Fruit fly (Drosophila melanogaster) whole organism, embryonic: Measurements from ENCODE around the gene Sik2.
A peak's percentile ranks its signal among the peaks of the same experiment; 100 is the strongest.

ENCODE experiments used
- Atf6 ChIP-seq: fragments of 200-800 bp; sonication (Bioruptor generic); IDR thresholded peaks from 2 replicates; pipeline ENCODE4 v1.3.6; 2022; ENCODE audit warnings: missing biosample characterization, missing genetic modification characterization
- BEAF-32 ChIP-seq: fragments of 200-800 bp; sonication (Bioruptor generic); optimal IDR thresholded peaks from 3 replicates; lab custom pipeline; 2017; ENCODE audit warnings: missing biosample characterization, missing genetic modification characterization, mild to moderate bottlenecking, moderate library complexity, missing genetic modification reagents
- CG11398 ChIP-seq: fragments of 200-800 bp; sonication (Bioruptor generic); optimal IDR thresholded peaks from 2 replicates; lab custom pipeline; 2016; ENCODE audit warnings: missing biosample characterization, missing genetic modification characterization
- CG11504 ChIP-seq: fragments of 200-800 bp; sonication (Bioruptor generic); optimal IDR thresholded peaks from 3 replicates; lab custom pipeline; 2019; ENCODE audit warnings: missing biosample characterization, mild to moderate bottlenecking, missing genetic modification characterization, moderate library complexity
- CG12219 ChIP-seq: fragments of 200-800 bp; sonication (Bioruptor generic); optimal IDR thresholded peaks from 3 replicates; lab custom pipeline; 2018; ENCODE audit warnings: missing biosample characterization, mild to moderate bottlenecking, missing genetic modification characterization
- CG12299 ChIP-seq: fragments of 200-800 bp; sonication (Bioruptor generic); optimal IDR thresholded peaks from 2 replicates; lab custom pipeline; 2018; ENCODE audit warnings: missing biosample characterization, mild to moderate bottlenecking, missing genetic modification characterization
- CG12659 ChIP-seq: fragments of 200-800 bp; sonication (Bioruptor generic); optimal IDR thresholded peaks from 3 replicates; lab custom pipeline; 2017; ENCODE audit warnings: mild to moderate bottlenecking, missing biosample characterization, missing genetic modification reagents, missing genetic modification characterization
- CG14441 ChIP-seq: fragments of 200-800 bp; sonication (Bioruptor generic); IDR thresholded peaks from 2 replicates; pipeline ENCODE4 v1.3.6; 2022; ENCODE audit warnings: missing biosample characterization, missing genetic modification characterization
- CG17829 ChIP-seq: fragments of 200-800 bp; optimal IDR thresholded peaks from 2 replicates; lab custom pipeline; 2019; ENCODE audit warnings: missing biosample characterization, mild to moderate bottlenecking, missing genetic modification characterization, moderate library complexity
- CG2712 ChIP-seq: fragments of 200-800 bp; optimal IDR thresholded peaks from 3 replicates; lab custom pipeline; 2019; ENCODE audit warnings: missing biosample characterization, mild to moderate bottlenecking, missing genetic modification characterization, moderate library complexity
- CG32767 ChIP-seq: fragments of 200-800 bp; sonication (Bioruptor generic); IDR thresholded peaks from 2 replicates; pipeline ENCODE4 v1.3.6; 2022; ENCODE audit warnings: missing biosample characterization, missing genetic modification characterization
- CG34422 ChIP-seq: fragments of 200-800 bp; sonication (Bioruptor generic); IDR thresholded peaks from 3 replicates; pipeline ENCODE4 v1.3.6; 2022; ENCODE audit warnings: missing biosample characterization, missing genetic modification characterization
- CG4424 ChIP-seq: fragments of 200-800 bp; sonication (Bioruptor generic); optimal IDR thresholded peaks from 3 replicates; lab custom pipeline; 2016; ENCODE audit warnings: missing biosample characterization, missing genetic modification characterization
- CG6689 ChIP-seq: fragments of 200-800 bp; sonication (Bioruptor generic); IDR thresholded peaks from 2 replicates; pipeline ENCODE4 v1.3.6; 2022; ENCODE audit warnings: missing biosample characterization, missing genetic modification characterization
- CG6791 ChIP-seq: fragments of 200-800 bp; sonication (Bioruptor generic); IDR thresholded peaks from 3 replicates; pipeline ENCODE4 v1.3.6; 2022; ENCODE audit warnings: missing biosample characterization, missing genetic modification characterization; ENCODE audit not compliant: partially characterized antibody
- CG6813 ChIP-seq: fragments of 200-800 bp; sonication (Bioruptor generic); optimal IDR thresholded peaks from 2 replicates; lab custom pipeline; 2017; ENCODE audit warnings: missing biosample characterization, missing genetic modification characterization, mild to moderate bottlenecking, moderate library complexity, missing genetic modification reagents
- CG8388 ChIP-seq: fragments of 200-800 bp; sonication (Bioruptor generic); optimal IDR thresholded peaks from 2 replicates; lab custom pipeline; 2019; ENCODE audit warnings: missing biosample characterization, mild to moderate bottlenecking, missing genetic modification characterization, moderate library complexity
- CG9817 ChIP-seq: fragments of 200-800 bp; sonication (Bioruptor generic); optimal IDR thresholded peaks from 2 replicates; lab custom pipeline; 2018; ENCODE audit warnings: missing biosample characterization, mild to moderate bottlenecking, missing genetic modification characterization, moderate library complexity
- CG9876 ChIP-seq: fragments of 200-800 bp; sonication (Bioruptor generic); optimal IDR thresholded peaks from 2 replicates; lab custom pipeline; 2016; ENCODE audit warnings: missing biosample characterization, missing genetic modification characterization
- CG9932 ChIP-seq: fragments of 200-800 bp; sonication (Bioruptor generic); IDR thresholded peaks from 2 replicates; pipeline ENCODE4 v1.3.6; 2022; ENCODE audit warnings: missing biosample characterization, missing genetic modification characterization
- Dbx ChIP-seq: fragments of 200-800 bp; sonication (Bioruptor generic); IDR thresholded peaks from 3 replicates; pipeline ENCODE4 v1.3.6; 2022; ENCODE audit warnings: missing biosample characterization, missing genetic modification characterization
- Dp ChIP-seq: fragments of 200-800 bp; sonication (Bioruptor generic); optimal IDR thresholded peaks from 2 replicates; lab custom pipeline; 2018; ENCODE audit warnings: missing biosample characterization, mild to moderate bottlenecking, missing genetic modification characterization, moderate library complexity
- H15 ChIP-seq: fragments of 200-800 bp; sonication (Bioruptor generic); IDR thresholded peaks from 3 replicates; pipeline ENCODE4 v1.3.6; 2022; ENCODE audit warnings: missing biosample characterization, missing genetic modification characterization
- Jarid2 ChIP-seq: fragments of 200-800 bp; sonication (Bioruptor generic); optimal IDR thresholded peaks from 3 replicates; lab custom pipeline; 2017; ENCODE audit warnings: mild to moderate bottlenecking, missing biosample characterization, missing genetic modification reagents, missing genetic modification characterization
- Opbp ChIP-seq: fragments of 200-800 bp; sonication (Bioruptor generic); IDR thresholded peaks from 3 replicates; pipeline ENCODE4 v1.3.6; 2022; ENCODE audit warnings: missing biosample characterization, missing genetic modification characterization; ENCODE audit not compliant: partially characterized antibody
- Optix ChIP-seq: fragments of 200-800 bp; sonication (Bioruptor generic); IDR thresholded peaks from 3 replicates; pipeline ENCODE4 v1.3.6; 2022; ENCODE audit warnings: missing biosample characterization, missing genetic modification characterization
- Poxn ChIP-seq: fragments of 200-800 bp; sonication (Bioruptor generic); IDR thresholded peaks from 2 replicates; pipeline ENCODE4 v1.3.6; 2022; ENCODE audit warnings: missing biosample characterization, missing genetic modification characterization
- Sry-β ChIP-seq: fragments of 200-800 bp; sonication (Bioruptor generic); optimal IDR thresholded peaks from 2 replicates; lab custom pipeline; 2018; ENCODE audit warnings: missing biosample characterization, mild to moderate bottlenecking, missing genetic modification characterization, moderate library complexity
- Sry-δ ChIP-seq: fragments of 200-800 bp; sonication (Bioruptor generic); optimal IDR thresholded peaks from 2 replicates; lab custom pipeline; 2016; ENCODE audit warnings: missing biosample characterization, missing genetic modification characterization
- YL-1 ChIP-seq: fragments of 200-800 bp; sonication (Bioruptor generic); optimal IDR thresholded peaks from 3 replicates; lab custom pipeline; 2017; ENCODE audit warnings: missing biosample characterization, mild to moderate bottlenecking, missing genetic modification characterization
- aop ChIP-seq: fragments of 200-800 bp; sonication (Bioruptor generic); IDR thresholded peaks from 2 replicates; pipeline ENCODE4 v1.3.6; 2022; ENCODE audit warnings: missing biosample characterization, missing genetic modification characterization
- bcd ChIP-seq: fragments of 200-800 bp; sonication (Bioruptor generic); optimal IDR thresholded peaks from 2 replicates; lab custom pipeline; 2017; ENCODE audit warnings: missing biosample characterization, mild to moderate bottlenecking, missing genetic modification characterization
- btn ChIP-seq: fragments of 200-800 bp; sonication (Bioruptor generic); optimal IDR thresholded peaks from 2 replicates; lab custom pipeline; 2016; ENCODE audit warnings: missing biosample characterization, missing genetic modification characterization
- caup ChIP-seq: fragments of 200-800 bp; sonication (Bioruptor generic); optimal IDR thresholded peaks from 3 replicates; lab custom pipeline; 2017; ENCODE audit warnings: missing biosample characterization, mild to moderate bottlenecking, missing genetic modification characterization, moderate library complexity; ENCODE audit not compliant: severe bottlenecking
- chinmo ChIP-seq: fragments of 200-800 bp; sonication (Bioruptor generic); IDR thresholded peaks from 4 replicates; pipeline ENCODE4 v1.3.6; 2022; ENCODE audit warnings: missing biosample characterization, missing genetic modification characterization; ENCODE audit not compliant: partially characterized antibody
- danr ChIP-seq: fragments of 200-800 bp; sonication (Bioruptor generic); IDR thresholded peaks from 2 replicates; pipeline ENCODE4 v1.3.6; 2022; ENCODE audit warnings: missing biosample characterization, missing genetic modification characterization
- dpn ChIP-seq, 2 experiments: fragments of 200-800 bp; sonication (Bioruptor generic); optimal IDR thresholded peaks; 3 replicates each; lab custom pipeline; 2016; ENCODE audit warnings: missing biosample characterization in 2 of 2, missing genetic modification characterization in 2 of 2
- fd96Cb ChIP-seq: fragments of 200-800 bp; sonication (Bioruptor generic); optimal IDR thresholded peaks from 2 replicates; lab custom pipeline; 2018; ENCODE audit warnings: missing biosample characterization, mild to moderate bottlenecking, missing genetic modification characterization, moderate library complexity
- gce ChIP-seq: fragments of 200-800 bp; sonication (Bioruptor generic); IDR thresholded peaks from 3 replicates; pipeline ENCODE4 v1.3.6; 2022; ENCODE audit warnings: missing biosample characterization, missing genetic modification characterization
- hth ChIP-seq: fragments of >200 bp; optimal IDR thresholded peaks from 2 replicates; lab custom pipeline; 2017; ENCODE audit warnings: inconsistent platforms
- kah ChIP-seq: fragments of 200-800 bp; sonication (Bioruptor generic); optimal IDR thresholded peaks from 2 replicates; lab custom pipeline; 2018; ENCODE audit warnings: missing biosample characterization, mild to moderate bottlenecking, missing genetic modification characterization
- lola ChIP-seq, 3 experiments: fragments of >200 bp in 2 of 3; fragments of 200-800 bp in 1 of 3; sonication (Bioruptor generic) in 1 of 3; optimal IDR thresholded peaks; 2 replicates each; lab custom pipeline; 2017 to 2019; ENCODE audit warnings: missing biosample characterization in 3 of 3, missing genetic modification characterization in 3 of 3, mild to moderate bottlenecking in 1 of 3, moderate library complexity in 1 of 3
- nom ChIP-seq: fragments of 200-800 bp; sonication (Bioruptor generic); optimal IDR thresholded peaks from 2 replicates; lab custom pipeline; 2017; ENCODE audit warnings: missing biosample characterization, missing genetic modification characterization, mild to moderate bottlenecking, moderate library complexity, missing genetic modification reagents
- pros ChIP-seq: fragments of 200-800 bp; sonication (Bioruptor generic); optimal IDR thresholded peaks from 3 replicates; lab custom pipeline; 2019; ENCODE audit warnings: missing biosample characterization, mild to moderate bottlenecking, missing genetic modification characterization, moderate library complexity
- sens ChIP-seq: fragments of 200-800 bp; sonication (Bioruptor generic); peaks from one replicate; lab custom pipeline; 2016; ENCODE audit warnings: missing biosample characterization, missing genetic modification characterization
- shn ChIP-seq: fragments of 200-800 bp; sonication (Bioruptor generic); optimal IDR thresholded peaks from 3 replicates; lab custom pipeline; 2016; ENCODE audit warnings: missing biosample characterization, missing genetic modification characterization
- sna ChIP-seq: fragments of 200-800 bp; sonication (Bioruptor generic); IDR thresholded peaks from 2 replicates; pipeline ENCODE4 v1.3.6; 2022; ENCODE audit warnings: missing biosample characterization, missing genetic modification characterization; ENCODE audit not compliant: partially characterized antibody

Sik2 gene

dm6 chrX:2075846-2076377 is 14.2 kb upstream of the Sik2 start, which contains the start of gene CG4045 (continued):
- no peak for TF ChIP-seq shn (GFP tag; lab: Kevin White, UChicago)
- no peak for TF ChIP-seq pros (GFP tag; lab: Kevin White, UChicago)
- 0 out of 2 replicates have a peak, but pooled peaks have one; percentile 24 for TF ChIP-seq CG6689 (GFP tag; lab: Robert Waterston, UW)
- TF ChIP-seq hth (lab: Kevin White, UChicago), result no peak

dm6 chrX:2073325-2073724 is 11.6 kb upstream of the Sik2 start, which contains the start of gene CG4199:
Gene CG4199 (minus strand): TSS chrX:2073483.
- no peak for TF ChIP-seq CG8388 (GFP tag; lab: Kevin White, UChicago)
- peak; percentile 47; the same call in 1 of the 3 replicates for TF ChIP-seq CG34422 (GFP tag; lab: Robert Waterston, UW)
- no peak for TF ChIP-seq CG6813 (GFP tag; lab: Kevin White, UChicago)
- TF ChIP-seq CG12299, result no peak
- TF ChIP-seq H15, result no peak
- peak; percentile 25 for TF ChIP-seq CG11504
- TF ChIP-seq Optix, result no peak
- no peak for TF ChIP-seq bcd (GFP tag; lab: Kevin White, UChicago)
- no peak for TF ChIP-seq aop (GFP tag; lab: Robert Waterston, UW)
- no peak for TF ChIP-seq CG9817
- peak; percentile 49 for TF ChIP-seq BEAF-32 (GFP tag; lab: Kevin White, UChicago)
- no peak for TF ChIP-seq CG4424 (GFP tag; lab: Kevin White, UChicago)
- TF ChIP-seq Jarid2, result peak; percentile 18
- TF ChIP-seq lola (GFP tag; optimal IDR thresholded peaks at IDR 0.05; lab: Kevin White, UChicago), result no peak
- TF ChIP-seq CG11398 (GFP tag; lab: Kevin White, UChicago), result no peak
- no peak for TF ChIP-seq CG32767 (GFP tag; lab: Robert Waterston, UW)
- TF ChIP-seq CG6689 (GFP tag; lab: Robert Waterston, UW), result no peak
- TF ChIP-seq danr (GFP tag; lab: Robert Waterston, UW), result no peak
- TF ChIP-seq CG12219, result no peak
- no peak for TF ChIP-seq CG14441 (GFP tag; lab: Robert Waterston, UW)
- TF ChIP-seq fd96Cb, result no peak
- no peak for TF ChIP-seq Atf6 (GFP tag; lab: Robert Waterston, UW)
- TF ChIP-seq Sry-δ, result peak; percentile 67
- TF ChIP-seq CG12659 (GFP tag; lab: Kevin White, UChicago), result peak; percentile 47
- no peak for TF ChIP-seq caup (GFP tag; lab: Kevin White, UChicago)
- peak; percentile 72 for TF ChIP-seq Dp (GFP tag; lab: Kevin White, UChicago)
- TF ChIP-seq btn, result no peak
- TF ChIP-seq gce (GFP tag; lab: Robert Waterston, UW), result 0 out of 3 replicates have a peak, but pooled peaks have one; percentile 11
- TF ChIP-seq nom (GFP tag; lab: Kevin White, UChicago), result peak; percentile 27
- peak; percentile 20; the same call in 1 of the 2 replicates for TF ChIP-seq sna (GFP tag; lab: Robert Waterston, UW)
- no peak for TF ChIP-seq Sry-β (GFP tag; lab: Kevin White, UChicago)
- peak; percentile 90 for TF ChIP-seq kah (GFP tag; lab: Kevin White, UChicago)
- 0 out of 3 replicates have a peak, but pooled peaks have one; percentile 22 for TF ChIP-seq Dbx (GFP tag; lab: Robert Waterston, UW)
- TF ChIP-seq chinmo, result 0 out of 4 replicates have a peak, but pooled peaks have one; percentile 29
- peak in 1 of 2 experiments; percentile 17 for TF ChIP-seq dpn (GFP tag; optimal IDR thresholded peaks at IDR 0.05; lab: Kevin White, UChicago)
- TF ChIP-seq sens (GFP tag; lab: Kevin White, UChicago), result peak; percentile 35
- TF ChIP-seq CG2712 (tag; lab: Kevin White, UChicago), result peak; percentile 2
- TF ChIP-seq YL-1 (GFP tag; lab: Kevin White, UChicago), result peak; percentile 24
- TF ChIP-seq Poxn (GFP tag; lab: Robert Waterston, UW), result no peak
- TF ChIP-seq CG9932 (GFP tag; lab: Robert Waterston, UW), result peak; percentile 38; the same call in 1 of the 2 replicates
- peak; percentile 29; the same call in 1 of the 3 replicates for TF ChIP-seq Opbp
- TF ChIP-seq CG6791, result peak; percentile 36; the same call in 1 of the 3 replicates
- TF ChIP-seq CG17829 (tag; lab: Kevin White, UChicago), result peak; percentile 18
- no peak for TF ChIP-seq CG9876 (GFP tag; lab: Kevin White, UChicago)
